Fruit fly (Drosophila melanogaster) whole organism, embryonic: ENCODE results near the gene CG10959.

Source experiments
- Abd-B ChIP-seq: fragments of 200-800 bp; sonication (Bioruptor generic); optimal IDR thresholded peaks from 2 replicates; lab custom pipeline; 2018; ENCODE audit warnings: missing biosample characterization, mild to moderate bottlenecking, missing genetic modification characterization, moderate library complexity
- CG11085 ChIP-seq: fragments of 200-800 bp; sonication (Bioruptor generic); IDR thresholded peaks from 2 replicates; pipeline ENCODE4 v1.3.6; 2022; ENCODE audit warnings: missing biosample characterization, missing genetic modification characterization
- CG11723 ChIP-seq: fragments of 200-800 bp; sonication (Bioruptor generic); optimal IDR thresholded peaks from 2 replicates; lab custom pipeline; 2017; ENCODE audit warnings: missing biosample characterization, mild to moderate bottlenecking, missing genetic modification characterization
- CG12071 ChIP-seq: fragments of 200-800 bp; sonication (Bioruptor generic); optimal IDR thresholded peaks from 3 replicates; lab custom pipeline; 2018; ENCODE audit warnings: missing biosample characterization, mild to moderate bottlenecking, missing genetic modification characterization
- CG12942 ChIP-seq: fragments of 200-800 bp; sonication (Bioruptor generic); optimal IDR thresholded peaks from 3 replicates; lab custom pipeline; 2016; ENCODE audit warnings: missing biosample characterization, missing genetic modification characterization
- CG16815 ChIP-seq: fragments of 200-800 bp; sonication (Bioruptor generic); optimal IDR thresholded peaks from 3 replicates; lab custom pipeline; 2017; ENCODE audit warnings: missing biosample characterization, mild to moderate bottlenecking, missing genetic modification characterization
- CG2199 ChIP-seq: fragments of 200-800 bp; sonication (Bioruptor generic); IDR thresholded peaks from 3 replicates; pipeline ENCODE4 v1.3.6; 2022; ENCODE audit warnings: missing biosample characterization, missing genetic modification characterization
- CG2678 ChIP-seq: fragments of 200-800 bp; sonication (Bioruptor generic); optimal IDR thresholded peaks from 3 replicates; lab custom pipeline; 2019; ENCODE audit warnings: missing biosample characterization, mild to moderate bottlenecking, missing genetic modification characterization, moderate library complexity
- CG30403 ChIP-seq: fragments of 200-800 bp; sonication (Bioruptor generic); optimal IDR thresholded peaks from 3 replicates; lab custom pipeline; 2016; ENCODE audit warnings: missing biosample characterization, missing genetic modification characterization
- CG31441 ChIP-seq: fragments of 200-800 bp; sonication (Bioruptor generic); IDR thresholded peaks from 2 replicates; pipeline ENCODE4 v1.3.6; 2022; ENCODE audit warnings: missing biosample characterization, missing genetic modification characterization
- CG3281 ChIP-seq: fragments of 200-800 bp; sonication (Bioruptor generic); optimal IDR thresholded peaks from 3 replicates; lab custom pipeline; 2017; ENCODE audit warnings: missing biosample characterization, mild to moderate bottlenecking, missing genetic modification characterization
- CG6272 ChIP-seq: fragments of 200-800 bp; sonication (Bioruptor generic); IDR thresholded peaks from 2 replicates; pipeline ENCODE4 v1.3.6; 2022; ENCODE audit warnings: missing biosample characterization, missing genetic modification characterization
- CG7556 ChIP-seq: fragments of 200-800 bp; sonication (Bioruptor generic); optimal IDR thresholded peaks from 2 replicates; lab custom pipeline; 2017; ENCODE audit warnings: missing biosample characterization, mild to moderate bottlenecking, missing genetic modification characterization
- CG9437 ChIP-seq: fragments of 200-800 bp; sonication (Bioruptor generic); optimal IDR thresholded peaks from 2 replicates; lab custom pipeline; 2018; ENCODE audit warnings: missing biosample characterization, mild to moderate bottlenecking, missing genetic modification characterization
- CG9727 ChIP-seq: fragments of 200-800 bp; sonication (Bioruptor generic); optimal IDR thresholded peaks from 3 replicates; lab custom pipeline; 2017; ENCODE audit warnings: missing biosample characterization, mild to moderate bottlenecking, missing genetic modification characterization
- CoRest ChIP-seq: fragments of 200-800 bp; sonication (Bioruptor generic); optimal IDR thresholded peaks from 3 replicates; lab custom pipeline; 2018; ENCODE audit warnings: missing biosample characterization, mild to moderate bottlenecking, missing genetic modification characterization, moderate library complexity
- Dfd ChIP-seq, 2 experiments: fragments of >200 bp; optimal IDR thresholded peaks; 2 replicates each; lab custom pipeline; 2017; ENCODE audit warnings: missing biosample characterization in 2 of 2, missing genetic modification characterization in 2 of 2
- Dll ChIP-seq: fragments of 200-800 bp; sonication (Bioruptor generic); IDR thresholded peaks from 4 replicates; pipeline ENCODE4 v1.3.6; 2022; ENCODE audit warnings: missing biosample characterization, missing genetic modification characterization; ENCODE audit not compliant: partially characterized antibody
- Ets97D ChIP-seq: fragments of 200-800 bp; sonication (Bioruptor generic); optimal IDR thresholded peaks from 3 replicates; lab custom pipeline; 2016; ENCODE audit warnings: missing biosample characterization, missing genetic modification characterization
- H2.0 ChIP-seq: fragments of 200-800 bp; sonication (Bioruptor generic); IDR thresholded peaks from 2 replicates; pipeline ENCODE4 v1.3.6; 2022; ENCODE audit warnings: missing biosample characterization, missing genetic modification characterization
- HLH54F ChIP-seq: fragments of 200-800 bp; sonication (Bioruptor generic); optimal IDR thresholded peaks from 3 replicates; lab custom pipeline; 2016; ENCODE audit warnings: missing biosample characterization, missing genetic modification characterization
- Hr51 ChIP-seq, 2 experiments: fragments of 200-800 bp; sonication (Bioruptor generic); optimal IDR thresholded peaks; 2 replicates in 1 of 2; 3 replicates in 1 of 2; lab custom pipeline; 2016 to 2018; ENCODE audit warnings: missing biosample characterization in 2 of 2, missing genetic modification characterization in 2 of 2, mild to moderate bottlenecking in 1 of 2, moderate library complexity in 1 of 2
- Mad ChIP-seq: fragments of 200-800 bp; sonication (Bioruptor generic); optimal IDR thresholded peaks from 2 replicates; lab custom pipeline; 2016; ENCODE audit warnings: missing biosample characterization, missing genetic modification characterization
- Med ChIP-seq: fragments of 200-800 bp; sonication (Bioruptor generic); peaks from one replicate; lab custom pipeline; 2016; ENCODE audit warnings: missing biosample characterization, missing genetic modification characterization, mild to moderate bottlenecking, inconsistent platforms, moderate library complexity
- Meics ChIP-seq: fragments of 200-800 bp; sonication (Bioruptor generic); optimal IDR thresholded peaks from 2 replicates; lab custom pipeline; 2017; ENCODE audit warnings: missing biosample characterization, mild to moderate bottlenecking, missing genetic modification characterization
- Oli ChIP-seq: fragments of 200-800 bp; sonication (Bioruptor generic); optimal IDR thresholded peaks from 2 replicates; lab custom pipeline; 2018; ENCODE audit warnings: missing biosample characterization, mild to moderate bottlenecking, missing genetic modification characterization, moderate library complexity
- Sox100B ChIP-seq: fragments of 200-800 bp; sonication (Bioruptor generic); optimal IDR thresholded peaks from 3 replicates; lab custom pipeline; 2018; ENCODE audit warnings: missing biosample characterization, mild to moderate bottlenecking, missing genetic modification characterization
- Usf ChIP-seq: fragments of 200-800 bp; sonication (Bioruptor generic); optimal IDR thresholded peaks from 2 replicates; lab custom pipeline; 2017; ENCODE audit warnings: missing genotype, missing biosample characterization, missing genetic modification characterization
- az2 ChIP-seq: fragments of 200-800 bp; sonication (Bioruptor generic); optimal IDR thresholded peaks from 3 replicates; lab custom pipeline; 2016; ENCODE audit warnings: missing biosample characterization, missing genetic modification characterization
- dmrt99B ChIP-seq: fragments of 200-800 bp; sonication (Bioruptor generic); optimal IDR thresholded peaks from 2 replicates; lab custom pipeline; 2018; ENCODE audit warnings: missing biosample characterization, mild to moderate bottlenecking, missing genetic modification characterization, moderate library complexity
- eve ChIP-seq, 2 experiments: fragments of >200 bp; optimal IDR thresholded peaks; 2 replicates each; lab custom pipeline; 2017; ENCODE audit warnings: missing biosample characterization in 2 of 2, missing genetic modification characterization in 2 of 2
- exex ChIP-seq: fragments of 200-800 bp; sonication (Bioruptor generic); optimal IDR thresholded peaks from 4 replicates; lab custom pipeline; 2018; ENCODE audit warnings: missing biosample characterization, mild to moderate bottlenecking, missing genetic modification characterization, moderate library complexity
- fd3F ChIP-seq: fragments of 200-800 bp; sonication (Bioruptor generic); optimal IDR thresholded peaks from 2 replicates; lab custom pipeline; 2018; ENCODE audit warnings: missing biosample characterization, mild to moderate bottlenecking, missing genetic modification characterization, moderate library complexity
- gem ChIP-seq: fragments of 200-800 bp; sonication (Bioruptor generic); optimal IDR thresholded peaks from 2 replicates; lab custom pipeline; 2019; ENCODE audit warnings: missing biosample characterization, mild to moderate bottlenecking, missing genetic modification characterization, moderate library complexity
- grau ChIP-seq: fragments of 200-800 bp; optimal IDR thresholded peaks from 3 replicates; lab custom pipeline; 2019; ENCODE audit warnings: missing biosample characterization, mild to moderate bottlenecking, missing genetic modification characterization, moderate library complexity
- lmd ChIP-seq: fragments of 200-800 bp; sonication (Bioruptor generic); IDR thresholded peaks from 2 replicates; pipeline ENCODE4 v1.3.6; 2022; ENCODE audit warnings: missing biosample characterization, missing genetic modification characterization
- lola ChIP-seq, 3 experiments: fragments of >200 bp in 2 of 3; fragments of 200-800 bp in 1 of 3; sonication (Bioruptor generic) in 1 of 3; optimal IDR thresholded peaks; 2 replicates each; lab custom pipeline; 2017 to 2019; ENCODE audit warnings: missing biosample characterization in 3 of 3, missing genetic modification characterization in 3 of 3, mild to moderate bottlenecking in 1 of 3, moderate library complexity in 1 of 3
- phol ChIP-seq: fragments of 200-800 bp; sonication (Bioruptor generic); optimal IDR thresholded peaks from 3 replicates; lab custom pipeline; 2018; ENCODE audit warnings: missing biosample characterization, mild to moderate bottlenecking, missing genetic modification characterization, moderate library complexity
- row ChIP-seq: fragments of 200-800 bp; sonication (Bioruptor generic); IDR thresholded peaks from 3 replicates; pipeline ENCODE4 v1.3.6; 2022; ENCODE audit warnings: missing biosample characterization, missing genetic modification characterization
- sens ChIP-seq: fragments of 200-800 bp; sonication (Bioruptor generic); peaks from one replicate; lab custom pipeline; 2016; ENCODE audit warnings: missing biosample characterization, missing genetic modification characterization

The CG10959 gene

dm6 chrX:8196157-8196526, 47.6 kb downstream of the CG10959 start (continued):
- TF ChIP-seq Abd-B (GFP tag; lab: Kevin White, UChicago): no peak
- TF ChIP-seq CG11085: no peak
- peak; percentile 1 for TF ChIP-seq Oli
- TF ChIP-seq CG31441 (GFP tag; lab: Robert Waterston, UW): peak; percentile 27; the same call in 1 of the 2 replicates
- peak; percentile 2 for TF ChIP-seq CG16815 (GFP tag; lab: Kevin White, UChicago)
- TF ChIP-seq lola (GFP tag; optimal IDR thresholded peaks at IDR 0.05; lab: Kevin White, UChicago): peak in 1 of 3 experiments; percentile 34
- peak; percentile 23 for TF ChIP-seq az2 (GFP tag; lab: Kevin White, UChicago)
- peak in 1 of 2 experiments; percentile 44 for TF ChIP-seq Hr51 (GFP tag; optimal IDR thresholded peaks at IDR 0.05; lab: Kevin White, UChicago)
- no peak for TF ChIP-seq CG6272 (GFP tag; lab: Robert Waterston, UW)
- peak; percentile 85 for TF ChIP-seq sens (GFP tag; lab: Kevin White, UChicago)
- TF ChIP-seq Meics (GFP tag; lab: Kevin White, UChicago): peak; percentile 30
- TF ChIP-seq Ets97D (GFP tag; lab: Kevin White, UChicago): no peak
- no peak for TF ChIP-seq Dfd (GFP tag; optimal IDR thresholded peaks at IDR 0.05; lab: Kevin White, UChicago)
- TF ChIP-seq Usf (GFP tag; lab: Kevin White, UChicago): peak; percentile 12
- peak; percentile 34 for TF ChIP-seq CG2678
- peak; percentile 46 for TF ChIP-seq Sox100B (GFP tag; lab: Kevin White, UChicago)
- peak; percentile 40 for TF ChIP-seq gem (tag; lab: Kevin White, UChicago)
- no peak for TF ChIP-seq exex
- no peak for TF ChIP-seq Dll
- TF ChIP-seq CG7556 (GFP tag; lab: Kevin White, UChicago): peak; percentile 43
- TF ChIP-seq Mad: peak; percentile 20
- peak; percentile 14 for TF ChIP-seq dmrt99B (tag; lab: Kevin White, UChicago)
- peak; percentile 28 for TF ChIP-seq phol (tag; lab: Kevin White, UChicago)
- TF ChIP-seq CoRest: peak; percentile 42
- peak; percentile 2 for TF ChIP-seq CG3281 (GFP tag; lab: Kevin White, UChicago)
- peak; percentile 44 for TF ChIP-seq CG9437 (GFP tag; lab: Kevin White, UChicago)
- TF ChIP-seq grau (tag; lab: Kevin White, UChicago): peak; percentile 39
- TF ChIP-seq H2.0 (GFP tag; lab: Robert Waterston, UW): 0 out of 2 replicates have a peak, but pooled peaks have one; percentile 15
- TF ChIP-seq Med: peak; percentile 34
- peak; percentile 4 for TF ChIP-seq CG11723 (GFP tag; lab: Kevin White, UChicago)
- TF ChIP-seq eve (GFP tag; optimal IDR thresholded peaks at IDR 0.05; lab: Kevin White, UChicago): peak in 1 of 2 experiments; percentile 81
- TF ChIP-seq CG9727 (GFP tag; lab: Kevin White, UChicago): peak; percentile 9
- 0 out of 2 replicates have a peak, but pooled peaks have one; percentile 21 for TF ChIP-seq lmd (GFP tag; lab: Robert Waterston, UW)
- peak; percentile 12 for TF ChIP-seq fd3F (GFP tag; lab: Kevin White, UChicago)
- TF ChIP-seq HLH54F (GFP tag; lab: Kevin White, UChicago): no peak
- peak; percentile 43; the same call in 1 of the 3 replicates for TF ChIP-seq row (GFP tag; lab: Robert Waterston, UW)
- peak; percentile 27 for TF ChIP-seq CG30403 (GFP tag; lab: Kevin White, UChicago)
- TF ChIP-seq CG2199 (GFP tag; lab: Robert Waterston, UW): no peak
- no peak for TF ChIP-seq CG12942 (GFP tag; lab: Kevin White, UChicago)
- TF ChIP-seq CG12071 (GFP tag; lab: Kevin White, UChicago): no peak
